Worm (Caenorhabditis elegans) whole organism, early embryonic: ENCODE results near the gene alg-4.

Source experiments
- B0310.2 ChIP-seq: sonication (generic microtip); optimal IDR thresholded peaks from 2 replicates; lab custom pipeline; 2016; ENCODE audit warnings: mild to moderate bottlenecking, missing genetic modification characterization, missing compliant biosample characterization
- F13C5.2 ChIP-seq: sonication (generic microtip); optimal IDR thresholded peaks from 2 replicates; lab custom pipeline; 2017; ENCODE audit warnings: mild to moderate bottlenecking, missing genetic modification characterization, inconsistent platforms, missing compliant biosample characterization
- ama-1 ChIP-seq: fragments of 150-350 bp; optimal IDR thresholded peaks from 2 replicates; lab custom pipeline; 2014
- ets-7 ChIP-seq: sonication (generic microtip); optimal IDR thresholded peaks from 2 replicates; lab custom pipeline; 2016; ENCODE audit warnings: missing genotype, missing genetic modification characterization, missing compliant biosample characterization
- flt-1 ChIP-seq: fragments of 200-800 bp; sonication (Bioruptor generic); IDR thresholded peaks from 2 replicates; pipeline ENCODE4 v1.3.6; 2022; ENCODE audit warnings: missing genetic modification characterization, missing compliant biosample characterization
- hnd-1 ChIP-seq: sonication (generic microtip); optimal IDR thresholded peaks from 2 replicates; lab custom pipeline; 2016; ENCODE audit warnings: missing genetic modification characterization, missing compliant biosample characterization
- scrt-1 ChIP-seq: fragments of 200-800 bp; sonication (Bioruptor generic); IDR thresholded peaks from 2 replicates; pipeline ENCODE4 v1.3.6; 2022; ENCODE audit warnings: missing genetic modification characterization, missing compliant biosample characterization
- sea-1 ChIP-seq: fragments of 200-800 bp; sonication (Bioruptor generic); conservative IDR thresholded peaks from 2 replicates; pipeline ENCODE4 v1.3.6; 2022; ENCODE audit warnings: missing genetic modification characterization, missing compliant biosample characterization
- tbx-11 ChIP-seq: fragments of 200-800 bp; sonication (Bioruptor generic); IDR thresholded peaks from 2 replicates; pipeline ENCODE4 v1.3.6; 2022; ENCODE audit warnings: missing genetic modification characterization, missing compliant biosample characterization
- tbx-37 ChIP-seq: fragments of 200-800 bp; sonication (Bioruptor generic); conservative IDR thresholded peaks from 2 replicates; pipeline ENCODE4 v1.3.6; 2022; ENCODE audit warnings: missing genetic modification reagents, missing genetic modification characterization, missing compliant biosample characterization
- tra-4 ChIP-seq: sonication (generic microtip); optimal IDR thresholded peaks from 2 replicates; lab custom pipeline; 2017; ENCODE audit warnings: missing genetic modification characterization, missing compliant biosample characterization

- no peak for TF ChIP-seq tbx-37 (GFP tag; lab: Robert Waterston, UW)
- TF ChIP-seq ama-1 (lab: Kevin White, UChicago): no peak
- no peak for TF ChIP-seq scrt-1 (GFP tag; lab: Robert Waterston, UW)
- TF ChIP-seq sea-1 (GFP tag; lab: Robert Waterston, UW): no peak
- TF ChIP-seq tra-4 (tag; lab: Kevin White, UChicago): no peak
- TF ChIP-seq B0310.2: no peak
- TF ChIP-seq F13C5.2 (tag; lab: Kevin White, UChicago): no peak
- TF ChIP-seq tbx-11 (GFP tag; lab: Robert Waterston, UW): no peak
- no peak for TF ChIP-seq flt-1 (GFP tag; lab: Robert Waterston, UW)
- no peak for TF ChIP-seq hnd-1 (tag; lab: Kevin White, UChicago)
- TF ChIP-seq ets-7: no peak
Observed at ce11 chrIII:9857110-9857509, 34.1 kb downstream of the alg-4 start.
